Worm (Caenorhabditis elegans) whole organism, young adult: ENCODE measurements around the gene F23F1.5.

Experiments used
- B0261.1 ChIP-seq: sonication (generic microtip); optimal IDR thresholded peaks from 2 replicates; lab custom pipeline; 2016; ENCODE audit warnings: mild to moderate bottlenecking, missing genetic modification characterization, moderate library complexity, missing compliant biosample characterization
- B0336.3 ChIP-seq: fragments of 200-800 bp; sonication (Bioruptor generic); IDR thresholded peaks from 2 replicates; pipeline ENCODE4 v1.3.6; 2022; ENCODE audit warnings: missing genetic modification characterization, missing compliant biosample characterization
- C17E4.6 ChIP-seq: fragments of 200-800 bp; sonication (Bioruptor generic); IDR thresholded peaks from 2 replicates; pipeline ENCODE4 v1.3.6; 2022; ENCODE audit warnings: missing genetic modification reagents, missing genetic modification characterization, missing compliant biosample characterization
- D2030.7 ChIP-seq: fragments of 200-800 bp; sonication (Bioruptor generic); IDR thresholded peaks from 2 replicates; pipeline ENCODE4 v1.3.6; 2022; ENCODE audit warnings: missing genetic modification reagents, missing genetic modification characterization, missing compliant biosample characterization
- F10E7.11 ChIP-seq: sonication (generic microtip); optimal IDR thresholded peaks from 2 replicates; lab custom pipeline; 2017; ENCODE audit warnings: mild to moderate bottlenecking, missing genetic modification characterization, moderate library complexity, missing compliant biosample characterization
- F22D6.2 ChIP-seq: sonication (generic microtip); optimal IDR thresholded peaks from 2 replicates; lab custom pipeline; 2016; ENCODE audit warnings: mild to moderate bottlenecking, missing genetic modification characterization, missing compliant biosample characterization
- F23B12.7 ChIP-seq: sonication (generic microtip); optimal IDR thresholded peaks from 2 replicates; lab custom pipeline; 2017; ENCODE audit warnings: missing genetic modification characterization, mild to moderate bottlenecking, missing compliant biosample characterization, antibody characterized with exemption, moderate library complexity; ENCODE audit not compliant: insufficient read depth
- F33H1.4 ChIP-seq: fragments of 200-800 bp; sonication (Bioruptor generic); IDR thresholded peaks from 2 replicates; pipeline ENCODE4 v1.3.6; 2022; ENCODE audit warnings: missing genetic modification reagents, missing genetic modification characterization, missing compliant biosample characterization
- F57C9.4 ChIP-seq: sonication (generic microtip); optimal IDR thresholded peaks from 2 replicates; lab custom pipeline; 2017; ENCODE audit warnings: mild to moderate bottlenecking, missing genetic modification characterization, missing compliant biosample characterization
- T07F8.4 ChIP-seq: sonication (generic microtip); optimal IDR thresholded peaks from 2 replicates; lab custom pipeline; 2016; ENCODE audit warnings: mild to moderate bottlenecking, missing genetic modification characterization, moderate library complexity, missing compliant biosample characterization
- Y53F4B.3 ChIP-seq: fragments of 200-800 bp; sonication (Bioruptor generic); IDR thresholded peaks from 2 replicates; pipeline ENCODE4 v1.3.6; 2022; ENCODE audit warnings: missing genetic modification reagents, missing genetic modification characterization, missing compliant biosample characterization
- Y67H2A.10 ChIP-seq: fragments of 200-800 bp; sonication (Bioruptor generic); conservative IDR thresholded peaks from 2 replicates; pipeline ENCODE4 v1.3.6; 2022; ENCODE audit warnings: missing genetic modification reagents, missing genetic modification characterization, missing compliant biosample characterization
- Y79H2A.3 ChIP-seq: fragments of 200-800 bp; sonication (Bioruptor generic); conservative IDR thresholded peaks from 2 replicates; pipeline ENCODE4 v1.3.6; 2022; ENCODE audit warnings: missing genetic modification reagents, missing genetic modification characterization, missing compliant biosample characterization
- akir-1 ChIP-seq: fragments of 200-800 bp; sonication (Bioruptor generic); optimal IDR thresholded peaks from 2 replicates; lab custom pipeline; 2018; ENCODE audit warnings: mild to moderate bottlenecking, missing genetic modification characterization, moderate library complexity, missing compliant biosample characterization
- ama-1 ChIP-seq, 3 experiments: fragments of 150-350 bp in 1 of 3; sonication (generic microtip) in 2 of 3; optimal IDR thresholded peaks; 2 replicates each; lab custom pipeline; 2014 to 2018; ENCODE audit warnings: missing biosample characterization in 2 of 3, missing genetic modification characterization in 2 of 3, missing genetic modification reagents in 2 of 3
- aptf-3 ChIP-seq: fragments of 200-800 bp; sonication (Bioruptor generic); IDR thresholded peaks from 2 replicates; pipeline ENCODE4 v1.3.6; 2022; ENCODE audit warnings: missing genetic modification characterization, missing compliant biosample characterization
- atf-7 ChIP-seq: sonication (generic microtip); optimal IDR thresholded peaks from 2 replicates; lab custom pipeline; 2017; ENCODE audit warnings: mild to moderate bottlenecking, missing genetic modification characterization, missing compliant biosample characterization
- bed-1 ChIP-seq: fragments of 200-800 bp; sonication (Bioruptor generic); IDR thresholded peaks from 2 replicates; pipeline ENCODE4 v1.3.6; 2022; ENCODE audit warnings: missing genetic modification reagents, missing genetic modification characterization, missing compliant biosample characterization
- ceh-58 ChIP-seq: fragments of 200-800 bp; sonication (Bioruptor generic); IDR thresholded peaks from 2 replicates; pipeline ENCODE4 v1.3.6; 2022; ENCODE audit warnings: missing genetic modification characterization, missing compliant biosample characterization
- dox-1 ChIP-seq: fragments of 200-800 bp; sonication (Bioruptor generic); IDR thresholded peaks from 2 replicates; pipeline ENCODE4 v1.3.6; 2022; ENCODE audit warnings: missing genetic modification reagents, missing genetic modification characterization, missing compliant biosample characterization
- dpff-1 ChIP-seq: sonication (generic microtip); optimal IDR thresholded peaks from 2 replicates; lab custom pipeline; 2017; ENCODE audit warnings: mild to moderate bottlenecking, missing genetic modification characterization, missing compliant biosample characterization
- hsf-1 ChIP-seq: fragments of 200-800 bp; sonication (Bioruptor generic); IDR thresholded peaks from 2 replicates; pipeline ENCODE4 v1.3.6; 2022; ENCODE audit warnings: missing genetic modification reagents, missing genetic modification characterization, missing compliant biosample characterization
- let-607 ChIP-seq, 2 experiments: fragments of 200-800 bp in 1 of 2; sonication (Bioruptor generic) in 1 of 2; sonication (generic microtip) in 1 of 2; optimal IDR thresholded peaks; 2 replicates each; lab custom pipeline; 2016 to 2018; ENCODE audit warnings: mild to moderate bottlenecking in 2 of 2, missing compliant biosample characterization in 2 of 2, missing genetic modification characterization in 2 of 2, moderate library complexity in 2 of 2, missing genotype in 1 of 2
- lin-26 ChIP-seq: fragments of 200-800 bp; sonication (Bioruptor generic); IDR thresholded peaks from 2 replicates; pipeline ENCODE4 v1.3.6; 2022; ENCODE audit warnings: missing genetic modification reagents, missing genetic modification characterization, missing compliant biosample characterization
- lin-40 ChIP-seq: sonication (generic microtip); optimal IDR thresholded peaks from 2 replicates; lab custom pipeline; 2016; ENCODE audit warnings: missing genetic modification characterization, mild to moderate bottlenecking, missing compliant biosample characterization, missing genotype, missing genetic modification reagents
- lin-54 ChIP-seq: fragments of 200-800 bp; sonication (Bioruptor generic); optimal IDR thresholded peaks from 2 replicates; lab custom pipeline; 2018; ENCODE audit warnings: mild to moderate bottlenecking, missing genetic modification characterization, missing compliant biosample characterization
- lsl-1 ChIP-seq: fragments of 200-800 bp; sonication (Bioruptor generic); optimal IDR thresholded peaks from 2 replicates; lab custom pipeline; 2018; ENCODE audit warnings: mild to moderate bottlenecking, missing genetic modification characterization, moderate library complexity, missing compliant biosample characterization
- mcd-1 ChIP-seq: fragments of 200-800 bp; sonication (Bioruptor generic); IDR thresholded peaks from 2 replicates; pipeline ENCODE4 v1.3.6; 2022; ENCODE audit warnings: missing genetic modification reagents, missing genetic modification characterization, missing compliant biosample characterization
- mxl-1 ChIP-seq: sonication (generic microtip); optimal IDR thresholded peaks from 2 replicates; lab custom pipeline; 2016; ENCODE audit warnings: missing genetic modification characterization, missing compliant biosample characterization
- nfya-2 ChIP-seq: fragments of 200-800 bp; sonication (Bioruptor generic); IDR thresholded peaks from 2 replicates; pipeline ENCODE4 v1.3.6; 2022; ENCODE audit warnings: missing genetic modification reagents, missing genetic modification characterization, missing compliant biosample characterization
- nhr-179 ChIP-seq: sonication (generic microtip); optimal IDR thresholded peaks from 2 replicates; lab custom pipeline; 2016; ENCODE audit warnings: mild to moderate bottlenecking, missing genetic modification characterization, missing compliant biosample characterization
- pbrm-1 ChIP-seq: fragments of 200-800 bp; sonication (Bioruptor generic); IDR thresholded peaks from 2 replicates; pipeline ENCODE4 v1.3.6; 2022; ENCODE audit warnings: missing genetic modification reagents, missing genetic modification characterization, missing compliant biosample characterization
- rcor-1 ChIP-seq: fragments of 200-800 bp; sonication (Bioruptor generic); IDR thresholded peaks from 2 replicates; pipeline ENCODE4 v1.3.6; 2022; ENCODE audit warnings: missing genetic modification reagents, missing genetic modification characterization, missing compliant biosample characterization
- rpc-1 ChIP-seq, 2 experiments: fragments of 150-350 bp in 1 of 2; sonication (generic microtip) in 1 of 2; optimal IDR thresholded peaks; 2 replicates each; lab custom pipeline; 2014 to 2018; ENCODE audit warnings: missing biosample characterization in 1 of 2, missing genetic modification characterization in 1 of 2, missing genetic modification reagents in 1 of 2, missing genotype in 1 of 2
- sdz-38 ChIP-seq: sonication (generic microtip); optimal IDR thresholded peaks from 2 replicates; lab custom pipeline; 2016; ENCODE audit warnings: missing genotype, missing genetic modification characterization, missing compliant biosample characterization
- sea-2 ChIP-seq: fragments of 200-800 bp; sonication (Bioruptor generic); IDR thresholded peaks from 2 replicates; pipeline ENCODE4 v1.3.6; 2022; ENCODE audit warnings: missing genetic modification characterization, missing compliant biosample characterization
- snpc-3.4 ChIP-seq: sonication (generic microtip); optimal IDR thresholded peaks from 2 replicates; lab custom pipeline; 2017; ENCODE audit warnings: missing genetic modification characterization, mild to moderate bottlenecking, missing compliant biosample characterization, antibody characterized with exemption, moderate library complexity, missing genotype, missing genetic modification reagents
- snpc-4 ChIP-seq, 5 experiments: fragments of 150-350 bp in 1 of 5; sonication (generic microtip) in 4 of 5; optimal IDR thresholded peaks; 2 replicates each; lab custom pipeline; 2014 to 2018; ENCODE audit warnings: missing genetic modification characterization in 5 of 5, missing biosample characterization in 3 of 5, antibody characterized with exemption in 2 of 5, mild to moderate bottlenecking in 2 of 5, missing compliant biosample characterization in 2 of 5, missing genotype in 2 of 5, moderate library complexity in 2 of 5, missing genetic modification reagents in 1 of 5
- tbp1 ChIP-seq: fragments of 200-800 bp; sonication (Bioruptor generic); optimal IDR thresholded peaks from 2 replicates; lab custom pipeline; 2018; ENCODE audit warnings: mild to moderate bottlenecking, missing genetic modification characterization, missing compliant biosample characterization
- tlf-1 ChIP-seq: fragments of 200-800 bp; sonication (Bioruptor generic); optimal IDR thresholded peaks from 2 replicates; lab custom pipeline; 2018; ENCODE audit warnings: mild to moderate bottlenecking, missing genetic modification characterization, missing compliant biosample characterization
- ztf-26 ChIP-seq: sonication (generic microtip); optimal IDR thresholded peaks from 2 replicates; lab custom pipeline; 2017; ENCODE audit warnings: missing genetic modification characterization, missing compliant biosample characterization
- ztf-3 ChIP-seq: fragments of 200-800 bp; sonication (Bioruptor generic); optimal IDR thresholded peaks from 2 replicates; lab custom pipeline; 2018; ENCODE audit warnings: mild to moderate bottlenecking, missing genetic modification characterization, missing compliant biosample characterization

F23F1.5 gene

ce11 chrII:33904-34303 is 2.5 kb upstream of the F23F1.5 start, which contains the start of gene F23F1.2:
TSS of gene F23F1.2 (plus strand) at chrII:34204.
- TF ChIP-seq sdz-38 (tag; lab: Kevin White, UChicago) (no peak), T07F8.4 (tag; lab: Kevin White, UChicago) (no peak), Y79H2A.3 (GFP tag; lab: Robert Waterston, UW) (no peak)
- TF ChIP-seq, all 124 proteins: peak for 0

ce11 chrII:29578-29977 is 1.8 kb downstream of the F23F1.5 start:
- TF ChIP-seq F22D6.2 (tag; lab: Kevin White, UChicago) (no peak), rcor-1 (GFP tag; lab: Robert Waterston, UW) (no peak), mxl-1 (tag; lab: Kevin White, UChicago) (no peak), sea-2 (GFP tag; lab: Robert Waterston, UW) (no peak), bed-1 (no peak), lin-40 (tag; lab: Kevin White, UChicago) (no peak), atf-7 (no peak), ama-1 (optimal IDR thresholded peaks at IDR 0.05; lab: Kevin White, UChicago) (no peak), ama-1 (GFP tag; optimal IDR thresholded peaks at IDR 0.05; lab: Kevin White, UChicago) (no peak), lsl-1 (no peak), hsf-1 (no peak), lin-54 (no peak), tlf-1 (GFP tag; lab: Kevin White, UChicago) (no peak), B0336.3 (GFP tag; lab: Robert Waterston, UW) (no peak), rpc-1 (optimal IDR thresholded peaks at IDR 0.05; lab: Kevin White, UChicago) (no peak), rpc-1 (tag; optimal IDR thresholded peaks at IDR 0.05; lab: Kevin White, UChicago) (no peak)

- TF ChIP-seq dpff-1 (tag; lab: Kevin White, UChicago) (no peak), aptf-3 (GFP tag; lab: Robert Waterston, UW) (no peak), ztf-26 (tag; lab: Kevin White, UChicago) (no peak), F57C9.4 (tag; lab: Kevin White, UChicago) (no peak), dox-1 (GFP tag; lab: Robert Waterston, UW) (no peak), sea-2 (GFP tag; lab: Robert Waterston, UW) (no peak), C17E4.6 (GFP tag; lab: Robert Waterston, UW) (no peak), B0336.3 (GFP tag; lab: Robert Waterston, UW) (no peak), pbrm-1 (GFP tag; lab: Robert Waterston, UW) (no peak), lsl-1 (no peak), Y53F4B.3 (GFP tag; lab: Robert Waterston, UW) (no peak), ztf-3 (GFP tag; lab: Kevin White, UChicago) (no peak), akir-1 (GFP tag; lab: Kevin White, UChicago) (no peak), nfya-2 (GFP tag; lab: Robert Waterston, UW) (no peak), F33H1.4 (GFP tag; lab: Robert Waterston, UW) (no peak)
These were observed 3.1 kb downstream of the F23F1.5 start, which contains the start of gene F23F1.4 for ce11 chrII:28283-28682. TSS of gene F23F1.4 (minus strand) at chrII:28423.

ce11 chrII:24559-24998 is 6.8 kb downstream of the F23F1.5 start, which contains the start of gene enee-1:
TSS of gene enee-1 (plus strand) at chrII:24666.
- no peak for TF ChIP-seq snpc-3.4 (tag; lab: Kevin White, UChicago)
- TF ChIP-seq F23B12.7 (tag; lab: Kevin White, UChicago), result no peak
- TF ChIP-seq nhr-179 (tag; lab: Kevin White, UChicago), result no peak
- TF ChIP-seq snpc-4 (GFP tag; optimal IDR thresholded peaks at IDR 0.05; lab: Kevin White, UChicago), result no peak
- peak in 3 of 4 experiments; percentile 17 to 40 (median 24) for TF ChIP-seq snpc-4 (tag; optimal IDR thresholded peaks at IDR 0.05; lab: Kevin White, UChicago)
- TF ChIP-seq ama-1 (optimal IDR thresholded peaks at IDR 0.05; lab: Kevin White, UChicago), result peak; percentile 30
- no peak for TF ChIP-seq ama-1 (GFP tag; optimal IDR thresholded peaks at IDR 0.05; lab: Kevin White, UChicago)
- no peak for TF ChIP-seq F10E7.11 (tag; lab: Kevin White, UChicago)
- no peak for TF ChIP-seq lin-26 (GFP tag; lab: Robert Waterston, UW)
- TF ChIP-seq ceh-58 (GFP tag; lab: Robert Waterston, UW), result no peak
- TF ChIP-seq mcd-1 (GFP tag; lab: Robert Waterston, UW), result peak; percentile 81
- peak; percentile 46 for TF ChIP-seq D2030.7 (GFP tag; lab: Robert Waterston, UW)
- TF ChIP-seq tbp1 (GFP tag; lab: Kevin White, UChicago), result peak; percentile 19
- TF ChIP-seq sdz-38 (tag; lab: Kevin White, UChicago), result no peak
- no peak for TF ChIP-seq nfya-2 (GFP tag; lab: Robert Waterston, UW)
- 0 out of 2 replicates have a peak, but pooled peaks have one; percentile 37 for TF ChIP-seq B0336.3 (GFP tag; lab: Robert Waterston, UW)
- no peak for TF ChIP-seq Y67H2A.10 (GFP tag; lab: Robert Waterston, UW)
- TF ChIP-seq F57C9.4 (tag; lab: Kevin White, UChicago), result no peak
- no peak for TF ChIP-seq B0261.1 (tag; lab: Kevin White, UChicago)
- peak in 1 of 2 experiments; percentile 15 for TF ChIP-seq let-607 (tag; optimal IDR thresholded peaks at IDR 0.05; lab: Kevin White, UChicago)
